Fruit fly (Drosophila melanogaster) whole organism, embryonic: ENCODE data around the gene CG13306.

Experiments
- CG1233 ChIP-seq: fragments of 200-800 bp; sonication (Bioruptor generic); optimal IDR thresholded peaks from 4 replicates; lab custom pipeline; 2018; ENCODE audit warnings: missing biosample characterization, mild to moderate bottlenecking, missing genetic modification characterization
- CG14860 ChIP-seq: fragments of 200-800 bp; sonication (Bioruptor generic); IDR thresholded peaks from 3 replicates; pipeline ENCODE4 v1.3.6; 2022; ENCODE audit warnings: missing biosample characterization, missing genetic modification characterization; ENCODE audit not compliant: partially characterized antibody
- CG1602 ChIP-seq: fragments of 200-800 bp; sonication (Bioruptor generic); optimal IDR thresholded peaks from 3 replicates; lab custom pipeline; 2016; ENCODE audit warnings: missing biosample characterization, missing genetic modification characterization
- CG31388 ChIP-seq: fragments of 200-800 bp; sonication (Bioruptor generic); optimal IDR thresholded peaks from 2 replicates; lab custom pipeline; 2016; ENCODE audit warnings: missing biosample characterization, missing genetic modification characterization
- CG3281 ChIP-seq: fragments of 200-800 bp; sonication (Bioruptor generic); optimal IDR thresholded peaks from 3 replicates; lab custom pipeline; 2017; ENCODE audit warnings: missing biosample characterization, mild to moderate bottlenecking, missing genetic modification characterization
- CG3407 ChIP-seq: fragments of 200-800 bp; sonication (Bioruptor generic); optimal IDR thresholded peaks from 2 replicates; lab custom pipeline; 2018; ENCODE audit warnings: missing biosample characterization, mild to moderate bottlenecking, missing genetic modification characterization
- CrebB ChIP-seq: fragments of 200-800 bp; sonication (Bioruptor generic); optimal IDR thresholded peaks from 3 replicates; lab custom pipeline; 2018; ENCODE audit warnings: missing biosample characterization, mild to moderate bottlenecking, missing genetic modification characterization
- jigr1 ChIP-seq: fragments of 200-800 bp; sonication (Bioruptor generic); IDR thresholded peaks from 3 replicates; pipeline ENCODE4 v1.3.6; 2022; ENCODE audit warnings: missing biosample characterization, missing genetic modification characterization
- klu ChIP-seq: fragments of 200-800 bp; sonication (Bioruptor generic); IDR thresholded peaks from 2 replicates; pipeline ENCODE4 v1.3.6; 2022; ENCODE audit warnings: missing biosample characterization, missing genetic modification characterization
- odd ChIP-seq: fragments of 200-800 bp; sonication (Bioruptor generic); optimal IDR thresholded peaks from 2 replicates; lab custom pipeline; 2017; ENCODE audit warnings: missing biosample characterization, mild to moderate bottlenecking, missing genetic modification characterization
- p53 ChIP-seq: fragments of 200-800 bp; sonication (Bioruptor generic); optimal IDR thresholded peaks from 2 replicates; lab custom pipeline; 2016; ENCODE audit warnings: missing biosample characterization, missing genetic modification characterization
- psq ChIP-seq: fragments of 200-800 bp; sonication (Bioruptor generic); optimal IDR thresholded peaks from 2 replicates; lab custom pipeline; 2017; ENCODE audit warnings: missing biosample characterization, missing genetic modification characterization

DNA sequence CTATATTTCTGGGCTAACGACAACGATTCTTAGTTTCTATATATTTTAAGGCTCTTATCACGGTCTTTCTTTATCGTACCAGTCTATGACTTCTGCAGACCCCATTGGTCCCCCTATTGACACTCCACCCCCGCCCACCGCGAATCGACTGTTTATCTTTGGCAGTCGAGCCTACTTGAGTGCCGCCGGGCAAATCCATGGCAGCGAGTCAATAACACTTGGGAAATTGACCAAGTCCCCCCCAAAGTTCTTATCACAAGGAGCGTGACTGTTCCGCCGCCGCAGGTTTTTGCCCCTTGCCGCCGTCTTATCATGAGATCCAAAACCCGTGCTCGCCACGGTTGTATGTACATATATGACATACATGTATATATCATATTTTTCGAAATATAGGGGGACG, 49.9 kb downstream of the CG13306 start:
- TF ChIP-seq CG1233 (GFP tag; lab: Kevin White, UChicago) (no peak), jigr1 (GFP tag; lab: Robert Waterston, UW) (no peak), CG14860 (no peak), p53 (GFP tag; lab: Kevin White, UChicago) (no peak), CG3407 (peak; percentile 15), CrebB (tag; lab: Kevin White, UChicago) (no peak), CG3281 (GFP tag; lab: Kevin White, UChicago) (no peak), psq (GFP tag; lab: Kevin White, UChicago) (no peak), klu (GFP tag; lab: Robert Waterston, UW) (no peak), CG31388 (GFP tag; lab: Kevin White, UChicago) (no peak), odd (GFP tag; lab: Kevin White, UChicago) (peak; percentile 30), CG1602 (GFP tag; lab: Kevin White, UChicago) (no peak)
